Worm (Caenorhabditis elegans): Measurements from ENCODE around the gene mrps-23.

DNA sequence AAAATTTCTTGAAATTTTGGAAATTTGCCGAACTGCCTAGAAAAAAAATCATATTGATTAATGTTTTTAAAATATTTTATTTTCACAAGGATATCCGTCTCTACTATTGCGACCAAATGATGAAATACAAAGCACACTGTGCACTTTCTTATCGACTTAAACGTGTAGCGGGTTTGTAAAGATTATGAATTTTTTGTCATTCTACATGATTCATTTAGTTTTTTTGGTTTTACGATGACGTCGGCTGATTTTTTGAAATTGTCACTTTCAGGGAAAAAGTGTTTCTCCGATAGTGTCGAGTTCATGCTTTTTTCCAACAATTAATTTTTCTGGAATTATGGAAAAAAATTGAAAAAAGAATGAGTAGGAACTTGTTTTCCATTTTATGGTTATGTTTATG is 46.9 kb downstream of the mrps-23 start:
- TF ChIP-seq ama-1 (optimal IDR thresholded peaks at IDR 0.05) (no peak), ets-7 (tag; optimal IDR thresholded peaks at IDR 0.05) (no peak), flt-1 (GFP tag; IDR thresholded peaks at IDR 0.05) (no peak), hmbx-1 (tag; optimal IDR thresholded peaks at IDR 0.05) (no peak), ceh-13 (GFP tag; optimal IDR thresholded peaks at IDR 0.05) (no peak), hmg-4 (GFP tag; optimal IDR thresholded peaks at IDR 0.05) (no peak), ceh-36 (tag; optimal IDR thresholded peaks at IDR 0.05) (no peak), B0310.2 (tag; optimal IDR thresholded peaks at IDR 0.05) (no peak), sea-1 (GFP tag; conservative IDR thresholded peaks at IDR 0.05) (no peak), aly-1 (tag; optimal IDR thresholded peaks at IDR 0.05) (no peak)

Measured in whole organism, early embryonic.